Worm (Caenorhabditis elegans) whole organism, early embryonic: ENCODE measurements around the gene C11D2.7.

Source experiments
- ama-1 ChIP-seq: fragments of 150-350 bp; optimal IDR thresholded peaks from 2 replicates; lab custom pipeline; 2014
- ets-7 ChIP-seq: sonication (generic microtip); optimal IDR thresholded peaks from 2 replicates; lab custom pipeline; 2016; ENCODE audit warnings: missing genotype, missing genetic modification characterization, missing compliant biosample characterization
- hmbx-1 ChIP-seq: sonication (generic microtip); optimal IDR thresholded peaks from 2 replicates; lab custom pipeline; 2016; ENCODE audit warnings: mild to moderate bottlenecking, missing genetic modification characterization, missing compliant biosample characterization

DNA sequence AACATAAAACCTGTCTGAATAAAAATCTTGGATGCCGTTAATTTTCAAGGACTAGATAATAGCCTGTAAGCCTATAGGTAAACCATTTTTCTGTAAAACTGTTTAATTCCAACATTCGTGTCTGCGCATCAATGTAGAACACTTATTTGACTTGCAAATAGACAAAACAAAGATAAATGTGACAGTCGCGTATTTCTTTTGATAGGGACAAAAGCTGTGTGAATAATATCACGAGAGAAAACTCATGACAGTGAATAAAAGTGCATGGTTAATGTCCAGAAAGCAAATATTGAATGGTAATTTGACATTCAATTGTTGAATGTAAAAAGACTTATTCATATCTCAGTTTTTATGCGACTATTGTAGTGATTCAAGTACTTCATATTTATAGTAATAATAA lies 3.7 kb downstream of the C11D2.7 start, which contains the start of gene C11D2.3:
- TF ChIP-seq ama-1 (lab: Kevin White, UChicago) (no peak), hmbx-1 (no peak), ets-7 (tag; lab: Kevin White, UChicago) (no peak)
